Worm (Caenorhabditis elegans) whole organism, L3 larva: Measurements from ENCODE around the gene hrpf-2.

ENCODE experiments used
- R02D3.7 ChIP-seq: fragments of 150-350 bp; optimal IDR thresholded peaks from 2 replicates; lab custom pipeline; 2014; ENCODE audit warnings: missing biosample characterization, missing genetic modification characterization
- ZK546.5 ChIP-seq: sonication (generic microtip); optimal IDR thresholded peaks from 2 replicates; lab custom pipeline; 2017; ENCODE audit warnings: missing biosample characterization, missing genetic modification characterization
- ama-1 ChIP-seq: fragments of 150-350 bp; optimal IDR thresholded peaks from 2 replicates; lab custom pipeline; 2018
- ceh-16 ChIP-seq: sonication (generic microtip); optimal IDR thresholded peaks from 2 replicates; lab custom pipeline; 2017; ENCODE audit warnings: missing biosample characterization, missing genetic modification characterization
- ceh-28 ChIP-seq: fragments of 150-350 bp; optimal IDR thresholded peaks from 2 replicates; lab custom pipeline; 2014; ENCODE audit warnings: missing biosample characterization, missing genetic modification reagents, missing genetic modification characterization
- daf-12 ChIP-seq: fragments of 150-350 bp; optimal IDR thresholded peaks from 2 replicates; lab custom pipeline; 2014; ENCODE audit warnings: missing biosample characterization, missing genetic modification reagents, missing genetic modification characterization
- egl-5 ChIP-seq: fragments of 150-350 bp; optimal IDR thresholded peaks from 2 replicates; lab custom pipeline; 2017; ENCODE audit warnings: missing biosample characterization, missing genetic modification reagents, missing genetic modification characterization, inconsistent platforms
- elt-2 ChIP-seq: sonication (generic microtip); optimal IDR thresholded peaks from 2 replicates; lab custom pipeline; 2016; ENCODE audit warnings: missing genetic modification reagents, mild to moderate bottlenecking, missing genetic modification characterization, missing compliant biosample characterization
- elt-3 ChIP-seq, 3 experiments: fragments of 150-350 bp in 1 of 3; sonication (generic microtip) in 2 of 3; optimal IDR thresholded peaks; 2 replicates in 2 of 3; 4 replicates in 1 of 3; lab custom pipeline; 2014 to 2017; ENCODE audit warnings: missing biosample characterization in 3 of 3, missing genetic modification characterization in 3 of 3
- eor-1 ChIP-seq, 2 experiments: fragments of 150-350 bp; optimal IDR thresholded peaks; 2 replicates each; lab custom pipeline; 2014 to 2018; ENCODE audit warnings: missing biosample characterization in 2 of 2, missing genetic modification characterization in 2 of 2
- fkh-10 ChIP-seq: sonication (generic microtip); optimal IDR thresholded peaks from 2 replicates; lab custom pipeline; 2017; ENCODE audit warnings: missing biosample characterization, missing genetic modification reagents, missing genetic modification characterization
- fkh-2 ChIP-seq: fragments of 150-350 bp; optimal IDR thresholded peaks from 2 replicates; lab custom pipeline; 2014; ENCODE audit warnings: missing biosample characterization, missing genetic modification reagents, missing genetic modification characterization
- fos-1 ChIP-seq: fragments of 150-350 bp; optimal IDR thresholded peaks from 2 replicates; lab custom pipeline; 2014; ENCODE audit warnings: missing biosample characterization, missing genetic modification characterization
- jun-1 ChIP-seq: fragments of 150-350 bp; optimal IDR thresholded peaks from 2 replicates; lab custom pipeline; 2014; ENCODE audit warnings: missing biosample characterization, missing genetic modification reagents, missing genetic modification characterization
- lin-15B ChIP-seq: fragments of 150-350 bp; optimal IDR thresholded peaks from 2 replicates; lab custom pipeline; 2014; ENCODE audit warnings: missing biosample characterization, missing genetic modification characterization
- lin-39 ChIP-seq: fragments of 150-350 bp; optimal IDR thresholded peaks from 2 replicates; lab custom pipeline; 2018; ENCODE audit warnings: missing biosample characterization, missing genetic modification reagents, missing genetic modification characterization
- lsy-12 ChIP-seq: sonication (generic microtip); optimal IDR thresholded peaks from 2 replicates; lab custom pipeline; 2016; ENCODE audit warnings: mild to moderate bottlenecking, missing genetic modification characterization, missing compliant biosample characterization
- nfya-1 ChIP-seq: sonication (generic microtip); optimal IDR thresholded peaks from 2 replicates; lab custom pipeline; 2017; ENCODE audit warnings: missing genetic modification characterization, mild to moderate bottlenecking, missing compliant biosample characterization, antibody characterized with exemption, moderate library complexity; ENCODE audit not compliant: insufficient read depth
- nhr-11 ChIP-seq: fragments of 150-350 bp; optimal IDR thresholded peaks from 2 replicates; lab custom pipeline; 2014; ENCODE audit warnings: missing biosample characterization, missing genetic modification characterization
- nhr-23 ChIP-seq: fragments of 150-350 bp; optimal IDR thresholded peaks from 2 replicates; lab custom pipeline; 2014; ENCODE audit warnings: missing biosample characterization, missing genetic modification reagents, missing genetic modification characterization
- nhr-237 ChIP-seq: fragments of 150-350 bp; optimal IDR thresholded peaks from 2 replicates; lab custom pipeline; 2014; ENCODE audit warnings: missing biosample characterization, missing genetic modification characterization
- nhr-25 ChIP-seq: sonication (generic microtip); optimal IDR thresholded peaks from 2 replicates; lab custom pipeline; 2017; ENCODE audit warnings: missing biosample characterization, missing genetic modification characterization
- nhr-43 ChIP-seq: sonication (generic microtip); optimal IDR thresholded peaks from 2 replicates; lab custom pipeline; 2016; ENCODE audit warnings: mild to moderate bottlenecking, missing genetic modification characterization, missing compliant biosample characterization; ENCODE audit not compliant: poor library complexity, severe bottlenecking
- nhr-67 ChIP-seq: fragments of 150-350 bp; optimal IDR thresholded peaks from 2 replicates; lab custom pipeline; 2014; ENCODE audit warnings: missing biosample characterization, missing genetic modification characterization
- nhr-76 ChIP-seq: fragments of 150-350 bp; sonication (generic microtip); optimal IDR thresholded peaks from 5 replicates; lab custom pipeline; 2014; ENCODE audit warnings: missing biosample characterization, missing genetic modification characterization
- nhr-77 ChIP-seq: fragments of 150-350 bp; optimal IDR thresholded peaks from 2 replicates; lab custom pipeline; 2014; ENCODE audit warnings: missing biosample characterization, missing genetic modification characterization
- pha-4 ChIP-seq: fragments of 150-350 bp; optimal IDR thresholded peaks from 2 replicates; lab custom pipeline; 2014; ENCODE audit warnings: missing biosample characterization, missing genetic modification reagents, missing genetic modification characterization
- pqm-1 ChIP-seq: fragments of 150-350 bp; optimal IDR thresholded peaks from 2 replicates; lab custom pipeline; 2017; ENCODE audit warnings: missing biosample characterization, missing genetic modification characterization, inconsistent platforms
- sea-2 ChIP-seq: fragments of 150-350 bp; sonication (generic microtip); optimal IDR thresholded peaks from 4 replicates; lab custom pipeline; 2014; ENCODE audit warnings: missing biosample characterization, missing genetic modification reagents, missing genetic modification characterization
- snpc-4 ChIP-seq: fragments of 150-350 bp; optimal IDR thresholded peaks from 2 replicates; lab custom pipeline; 2014; ENCODE audit warnings: missing biosample characterization, missing genetic modification characterization
- tbx-2 ChIP-seq: sonication (generic microtip); optimal IDR thresholded peaks from 2 replicates; lab custom pipeline; 2016; ENCODE audit warnings: mild to moderate bottlenecking, missing genetic modification characterization, missing compliant biosample characterization
- unc-39 ChIP-seq: sonication (generic microtip); optimal IDR thresholded peaks from 4 replicates; lab custom pipeline; 2017; ENCODE audit warnings: missing biosample characterization, missing genetic modification characterization
- zag-1 ChIP-seq: fragments of 150-350 bp; optimal IDR thresholded peaks from 2 replicates; lab custom pipeline; 2014; ENCODE audit warnings: missing biosample characterization, missing genetic modification characterization
- ztf-11 ChIP-seq: fragments of 150-350 bp; optimal IDR thresholded peaks from 2 replicates; lab custom pipeline; 2014; ENCODE audit warnings: missing biosample characterization, missing genetic modification characterization
- ztf-4 ChIP-seq: fragments of 150-350 bp; optimal IDR thresholded peaks from 2 replicates; lab custom pipeline; 2014; ENCODE audit warnings: missing biosample characterization, missing genetic modification characterization

Gene hrpf-2

ce11 chrIV:6373721-6374120, 2.6 kb downstream of the hrpf-2 start:
- TF ChIP-seq fkh-2 (no peak), nhr-77 (tag; lab: Kevin White, UChicago) (no peak), lin-15B (tag; lab: Kevin White, UChicago) (no peak), ceh-16 (tag; lab: Kevin White, UChicago) (no peak), nfya-1 (no peak), nhr-11 (no peak), nhr-76 (tag; lab: Kevin White, UChicago) (no peak), daf-12 (tag; lab: Kevin White, UChicago) (no peak), nhr-67 (tag; lab: Kevin White, UChicago) (no peak), lsy-12 (tag; lab: Kevin White, UChicago) (no peak), ztf-11 (tag; lab: Kevin White, UChicago) (no peak), ama-1 (no peak), lin-39 (tag; lab: Kevin White, UChicago) (no peak), unc-39 (no peak)

ce11 chrIV:6372993-6373392, 3.3 kb downstream of the hrpf-2 start, which contains the start of gene smg-3:
Gene smg-3, minus strand, starts transcription at chrIV:6373093.
- TF ChIP-seq tbx-2 (tag; lab: Kevin White, UChicago) (no peak), snpc-4 (tag; lab: Kevin White, UChicago) (no peak), nhr-25 (tag; lab: Kevin White, UChicago) (no peak), ZK546.5 (tag; lab: Kevin White, UChicago) (no peak)

- no peak for TF ChIP-seq ceh-16 (tag; lab: Kevin White, UChicago)
- TF ChIP-seq nhr-237 (tag; lab: Kevin White, UChicago): no peak
- TF ChIP-seq zag-1 (tag; lab: Kevin White, UChicago): no peak
- no peak for TF ChIP-seq egl-5
- TF ChIP-seq elt-2 (tag; lab: Kevin White, UChicago): no peak
- TF ChIP-seq elt-3 (tag; optimal IDR thresholded peaks at IDR 0.05; lab: Kevin White, UChicago): no peak
- TF ChIP-seq pqm-1 (tag; lab: Kevin White, UChicago): no peak
- TF ChIP-seq lsy-12 (tag; lab: Kevin White, UChicago): no peak
- TF ChIP-seq ztf-4 (tag; lab: Kevin White, UChicago): no peak
- no peak for TF ChIP-seq daf-12 (tag; lab: Kevin White, UChicago)
- no peak for TF ChIP-seq jun-1 (tag; lab: Kevin White, UChicago)
- TF ChIP-seq eor-1 (tag; optimal IDR thresholded peaks at IDR 0.05; lab: Kevin White, UChicago): no peak
- no peak for TF ChIP-seq fkh-10 (GFP tag; lab: Kevin White, UChicago)
- TF ChIP-seq nhr-43: no peak
- TF ChIP-seq ceh-28: no peak
Observed at ce11 chrIV:6372267-6372666, 4.1 kb downstream of the hrpf-2 start.

- TF ChIP-seq jun-1 (tag; lab: Kevin White, UChicago) (no peak), lsy-12 (tag; lab: Kevin White, UChicago) (no peak), R02D3.7 (tag; lab: Kevin White, UChicago) (no peak), nhr-23 (tag; lab: Kevin White, UChicago) (peak; percentile 14), unc-39 (no peak)
Observed at ce11 chrIV:6369489-6369888, 6.8 kb downstream of the hrpf-2 start.

ce11 chrIV:6366032-6366431, 10.3 kb downstream of the hrpf-2 start:
- TF ChIP-seq pha-4 (tag; lab: Kevin White, UChicago) (no peak), fkh-10 (GFP tag; lab: Kevin White, UChicago) (no peak)

ce11 chrIV:6365045-6365444, 11.3 kb downstream of the hrpf-2 start, which contains the start of gene Y73B6BL.270:
Gene Y73B6BL.270, plus strand, starts transcription at chrIV:6365345.
- no peak for TF ChIP-seq R02D3.7 (tag; lab: Kevin White, UChicago)
- TF ChIP-seq fos-1 (tag; lab: Kevin White, UChicago): no peak
- no peak for TF ChIP-seq nhr-25 (tag; lab: Kevin White, UChicago)
- no peak for TF ChIP-seq sea-2
